Fruit fly (Drosophila melanogaster): ENCODE data around the gene CG13737.

CG13737 gene

dm6 chr3L:13845292-13845691 lies 33.5 kb upstream of the CG13737 start (continued):
- TF ChIP-seq Dbx (GFP tag; IDR thresholded peaks at IDR 0.05) (no peak), CG10267 (tag; optimal IDR thresholded peaks at IDR 0.05) (no peak), CG6813 (GFP tag; optimal IDR thresholded peaks at IDR 0.05) (no peak), pnt (GFP tag; optimal IDR thresholded peaks at IDR 0.05) (peak; percentile 39), CG14014 (GFP tag; IDR thresholded peaks at IDR 0.05) (no peak), CG10462 (GFP tag; optimal IDR thresholded peaks at IDR 0.05) (no peak), CG8089 (GFP tag; optimal IDR thresholded peaks at IDR 0.05) (no peak), schlank (tag; optimal IDR thresholded peaks at IDR 0.05) (no peak), CG13287 (GFP tag; IDR thresholded peaks at IDR 0.05; ENCODE audit: partially characterized antibody) (peak; percentile 60; the same call in 1 of the 2 replicates), CG9797 (GFP tag; optimal IDR thresholded peaks at IDR 0.05) (no peak), danr (GFP tag; IDR thresholded peaks at IDR 0.05) (no peak), lbe (GFP tag; optimal IDR thresholded peaks at IDR 0.05) (no peak), sima (GFP tag; optimal IDR thresholded peaks at IDR 0.05) (no peak), aop (GFP tag; IDR thresholded peaks at IDR 0.05) (no peak), pb (GFP tag; optimal IDR thresholded peaks at IDR 0.05) (peak; percentile 22), CG9437 (GFP tag; optimal IDR thresholded peaks at IDR 0.05) (no peak), Hr78 (GFP tag; optimal IDR thresholded peaks at IDR 0.05) (no peak), bigmax (GFP tag; optimal IDR thresholded peaks at IDR 0.05) (no peak), CG17361 (GFP tag; IDR thresholded peaks at IDR 0.05) (no peak; the same call in 2 of the 3 replicates), CG7357 (GFP tag; IDR thresholded peaks at IDR 0.05) (no peak), jigr1 (GFP tag; IDR thresholded peaks at IDR 0.05) (no peak), CG10959 (GFP tag; IDR thresholded peaks at IDR 0.05) (peak; percentile 50), mam (GFP tag; optimal IDR thresholded peaks at IDR 0.05) (peak; percentile 12), al (GFP tag; IDR thresholded peaks at IDR 0.05) (no peak), CG15073 (GFP tag; optimal IDR thresholded peaks at IDR 0.05) (no peak), Bteb2 (GFP tag; optimal IDR thresholded peaks at IDR 0.05) (no peak), Sry-δ (GFP tag; optimal IDR thresholded peaks at IDR 0.05) (no peak), crp (GFP tag; optimal IDR thresholded peaks at IDR 0.05) (no peak), CG8359 (GFP tag; optimal IDR thresholded peaks at IDR 0.05; ENCODE audit: borderline replicate concordance) (no peak), CG43689 (GFP tag; IDR thresholded peaks at IDR 0.05) (no peak), oc (tag; optimal IDR thresholded peaks at IDR 0.05) (no peak), CG10565 (GFP tag; optimal IDR thresholded peaks at IDR 0.05) (no peak), CG3847 (GFP tag; IDR thresholded peaks at IDR 0.05) (no peak), trh (GFP tag; optimal IDR thresholded peaks at IDR 0.05) (no peak), insv (GFP tag; optimal IDR thresholded peaks at IDR 0.05) (no peak), CG2129 (GFP tag; IDR thresholded peaks at IDR 0.05; ENCODE audit: partially characterized antibody) (no peak), ham (GFP tag; IDR thresholded peaks at IDR 0.05) (no peak), CG2199 (GFP tag; IDR thresholded peaks at IDR 0.05) (peak; percentile 95), emc (GFP tag; optimal IDR thresholded peaks at IDR 0.05) (no peak), so (GFP tag; IDR thresholded peaks at IDR 0.05) (no peak), YL-1 (GFP tag; optimal IDR thresholded peaks at IDR 0.05) (no peak), crol (GFP tag; IDR thresholded peaks at IDR 0.05) (no peak), run (tag; optimal IDR thresholded peaks at IDR 0.05) (no peak), toy (GFP tag; IDR thresholded peaks at IDR 0.05) (no peak), ems (GFP tag; optimal IDR thresholded peaks at IDR 0.05) (no peak), Hmr (GFP tag; optimal IDR thresholded peaks at IDR 0.05) (peak; percentile 9), stc (GFP tag; IDR thresholded peaks at IDR 0.05) (no peak), MTF-1 (GFP tag; optimal IDR thresholded peaks at IDR 0.05; ENCODE audit: borderline replicate concordance) (no peak), CG13894 (tag; optimal IDR thresholded peaks at IDR 0.05) (no peak), dm (GFP tag; optimal IDR thresholded peaks at IDR 0.05) (no peak), jumu (GFP tag; optimal IDR thresholded peaks at IDR 0.05) (peak; percentile 1), CG15479 (GFP tag; optimal IDR thresholded peaks at IDR 0.05) (no peak)
